Worm (Caenorhabditis elegans): ENCODE measurements around the gene rpc-11.
A peak's percentile ranks its signal among the peaks of the same experiment; 100 is the strongest.

Gene rpc-11

ce11 chrIV:1371300-1371699 is 38.5 kb downstream of the rpc-11 start:
- TF ChIP-seq mab-5 (tag; optimal IDR thresholded peaks at IDR 0.05) (no peak), nhr-21 (tag; optimal IDR thresholded peaks at IDR 0.05) (peak; percentile 34), F13H6.1 (tag; optimal IDR thresholded peaks at IDR 0.05) (no peak), peb-1 (tag; optimal IDR thresholded peaks at IDR 0.05) (peak; percentile 50), lin-39 (tag; optimal IDR thresholded peaks at IDR 0.05) (no peak), nhr-25 (tag; optimal IDR thresholded peaks at IDR 0.05) (peak; percentile 79)

ce11 chrIV:1367041-1367440 is 42.8 kb downstream of the rpc-11 start:
- TF ChIP-seq mbf-1 (tag; optimal IDR thresholded peaks at IDR 0.05) (no peak), ceh-82 (tag; optimal IDR thresholded peaks at IDR 0.05) (no peak)

- TF ChIP-seq lin-13 (GFP tag; optimal IDR thresholded peaks at IDR 0.05) (no peak), sem-4 (tag; optimal IDR thresholded peaks at IDR 0.05) (no peak), dmd-4 (tag; optimal IDR thresholded peaks at IDR 0.05) (no peak), ceh-16 (tag; optimal IDR thresholded peaks at IDR 0.05) (no peak), sma-3 (GFP tag; optimal IDR thresholded peaks at IDR 0.05) (no peak), crh-2 (tag; optimal IDR thresholded peaks at IDR 0.05) (no peak), gmeb-1 (tag; optimal IDR thresholded peaks at IDR 0.05) (no peak), nhr-25 (tag; optimal IDR thresholded peaks at IDR 0.05) (no peak)
Measured at ce11 chrIV:1365771-1366170, 44.1 kb downstream of the rpc-11 start.

- TF ChIP-seq F13H6.1 (tag; optimal IDR thresholded peaks at IDR 0.05) (peak; percentile 72), egl-27 (tag; optimal IDR thresholded peaks at IDR 0.05) (no peak)
Measured at ce11 chrIV:1361616-1362228, 48.1 kb downstream of the rpc-11 start.

ce11 chrIV:1359125-1359524 is 50.7 kb downstream of the rpc-11 start, which contains the start of gene col-105:
col-105 (minus strand) TSS chrIV:1359225.
- no peak for TF ChIP-seq mab-5 (tag; optimal IDR thresholded peaks at IDR 0.05)
- TF ChIP-seq dmd-4 (tag; optimal IDR thresholded peaks at IDR 0.05), result no peak
- TF ChIP-seq nhr-129 (tag; optimal IDR thresholded peaks at IDR 0.05), result no peak
- TF ChIP-seq nhr-6 (tag; optimal IDR thresholded peaks at IDR 0.05), result no peak
- no peak for TF ChIP-seq peb-1 (tag; optimal IDR thresholded peaks at IDR 0.05)
- no peak for TF ChIP-seq nhr-237 (tag; optimal IDR thresholded peaks at IDR 0.05)
- TF ChIP-seq blmp-1 (tag; optimal IDR thresholded peaks at IDR 0.05; ENCODE audit: insufficient read depth), result no peak
- no peak for TF ChIP-seq sma-3 (GFP tag; optimal IDR thresholded peaks at IDR 0.05)
- no peak for TF ChIP-seq nhr-77 (tag; optimal IDR thresholded peaks at IDR 0.05)
- no peak for TF ChIP-seq nhr-12 (tag; optimal IDR thresholded peaks at IDR 0.05)
- TF ChIP-seq ama-1 (optimal IDR thresholded peaks at IDR 0.05), result no peak
- no peak for TF ChIP-seq F13H6.1 (tag; optimal IDR thresholded peaks at IDR 0.05)
- no peak for TF ChIP-seq aly-2 (tag; optimal IDR thresholded peaks at IDR 0.05)
- TF ChIP-seq nhr-21 (tag; optimal IDR thresholded peaks at IDR 0.05), result no peak
- TF ChIP-seq lin-11 (tag; optimal IDR thresholded peaks at IDR 0.05), result no peak
- TF ChIP-seq crh-2 (tag; optimal IDR thresholded peaks at IDR 0.05), result no peak
- TF ChIP-seq lin-13 (GFP tag; optimal IDR thresholded peaks at IDR 0.05), result no peak
- TF ChIP-seq unc-62 (GFP tag; optimal IDR thresholded peaks at IDR 0.05), result no peak
- TF ChIP-seq zag-1 (tag; optimal IDR thresholded peaks at IDR 0.05), result no peak
- TF ChIP-seq lsy-2 (tag; optimal IDR thresholded peaks at IDR 0.05), result no peak

Measured in whole organism, L2 larva.